Worm (Caenorhabditis elegans): ENCODE data around the gene ptb-1.

- TF ChIP-seq che-1 (tag; optimal IDR thresholded peaks at IDR 0.05) (no peak), eyg-1 (tag; optimal IDR thresholded peaks at IDR 0.05) (no peak), ceh-22 (tag; optimal IDR thresholded peaks at IDR 0.05) (no peak), ceh-18 (tag; optimal IDR thresholded peaks at IDR 0.05) (no peak), ama-1 (optimal IDR thresholded peaks at IDR 0.05) (no peak), nfya-1 (tag; optimal IDR thresholded peaks at IDR 0.05) (no peak)
Measured at ce11 chrII:10675302-10675701, at the start of gene ptb-1.
